Worm (Caenorhabditis elegans) whole organism, L4 larva: ENCODE results near the gene Y37D8A.6.
A peak's percentile ranks its signal among the peaks of the same experiment; 100 is the strongest.

Source experiments
- F10B5.3 ChIP-seq: sonication (generic microtip); optimal IDR thresholded peaks from 2 replicates; lab custom pipeline; 2016; ENCODE audit warnings: mild to moderate bottlenecking, missing genetic modification characterization, missing compliant biosample characterization
- F44E2.7 ChIP-seq: fragments of 200-800 bp; sonication (Bioruptor generic); IDR thresholded peaks from 2 replicates; pipeline ENCODE4 v2.1.2; 2022; ENCODE audit warnings: missing genetic modification characterization, missing compliant biosample characterization
- F49E8.2 ChIP-seq: sonication (generic microtip); optimal IDR thresholded peaks from 2 replicates; lab custom pipeline; 2016; ENCODE audit warnings: missing compliant biosample characterization, mild to moderate bottlenecking, missing genetic modification characterization, borderline replicate concordance
- T26A8.4 ChIP-seq: fragments of 200-800 bp; sonication (Bioruptor generic); IDR thresholded peaks from 2 replicates; pipeline ENCODE4 v1.3.6; 2022; ENCODE audit warnings: missing genetic modification characterization, missing compliant biosample characterization
- Y48G9A.11 ChIP-seq: fragments of 200-800 bp; sonication (Bioruptor generic); IDR thresholded peaks from 2 replicates; pipeline ENCODE4 v1.3.6; 2022; ENCODE audit warnings: missing genetic modification reagents, missing genetic modification characterization, missing compliant biosample characterization
- Y75B8A.6 ChIP-seq: fragments of 200-800 bp; sonication (Bioruptor generic); IDR thresholded peaks from 2 replicates; pipeline ENCODE4 v1.3.6; 2022; ENCODE audit warnings: missing genetic modification reagents, missing genetic modification characterization, missing compliant biosample characterization
- aha-1 ChIP-seq: fragments of 150-350 bp; peaks from one replicate; lab custom pipeline; 2014; ENCODE audit warnings: missing biosample characterization, missing genetic modification characterization
- arid-1 ChIP-seq: fragments of 200-800 bp; sonication (Bioruptor generic); conservative IDR thresholded peaks from 2 replicates; pipeline ENCODE4 v1.3.6; 2022; ENCODE audit warnings: missing genetic modification reagents, missing genetic modification characterization, missing compliant biosample characterization
- ceh-20 ChIP-seq: fragments of 200-800 bp; sonication (Bioruptor generic); IDR thresholded peaks from 2 replicates; pipeline ENCODE4 v1.3.6; 2022; ENCODE audit warnings: missing genetic modification reagents, missing genetic modification characterization, missing compliant biosample characterization
- ceh-32 ChIP-seq: sonication (generic microtip); optimal IDR thresholded peaks from 2 replicates; lab custom pipeline; 2016; ENCODE audit warnings: mild to moderate bottlenecking, missing genetic modification characterization, missing compliant biosample characterization; ENCODE audit not compliant: poor library complexity
- ceh-44 ChIP-seq: fragments of 200-800 bp; sonication (Bioruptor generic); IDR thresholded peaks from 2 replicates; pipeline ENCODE4 v1.3.6; 2022; ENCODE audit warnings: missing genetic modification reagents, missing genetic modification characterization, missing compliant biosample characterization
- ceh-82 ChIP-seq: sonication (generic microtip); optimal IDR thresholded peaks from 2 replicates; lab custom pipeline; 2017; ENCODE audit warnings: missing biosample characterization, missing genetic modification characterization
- ces-1 ChIP-seq: fragments of 150-350 bp; sonication (generic microtip); optimal IDR thresholded peaks from 4 replicates; lab custom pipeline; 2014; ENCODE audit warnings: missing biosample characterization, missing genetic modification reagents, missing genetic modification characterization
- cey-2 ChIP-seq: sonication (generic microtip); optimal IDR thresholded peaks from 3 replicates; lab custom pipeline; 2017; ENCODE audit warnings: missing genetic modification characterization, mild to moderate bottlenecking, missing compliant biosample characterization, antibody characterized with exemption, borderline replicate concordance; ENCODE audit not compliant: insufficient read depth
- daf-12 ChIP-seq: fragments of 150-350 bp; optimal IDR thresholded peaks from 2 replicates; lab custom pipeline; 2014; ENCODE audit warnings: missing biosample characterization, missing genetic modification reagents, missing genetic modification characterization
- daf-19 ChIP-seq: fragments of 200-800 bp; sonication (Bioruptor generic); conservative IDR thresholded peaks from 2 replicates; pipeline ENCODE4 v1.3.6; 2022; ENCODE audit warnings: missing genetic modification characterization, missing compliant biosample characterization
- dmd-9 ChIP-seq: fragments of 200-800 bp; sonication (Bioruptor generic); IDR thresholded peaks from 2 replicates; pipeline ENCODE4 v1.3.6; 2022; ENCODE audit warnings: missing genetic modification reagents, missing genetic modification characterization, missing compliant biosample characterization
- dpl-1 ChIP-seq: fragments of 150-350 bp; optimal IDR thresholded peaks from 2 replicates; lab custom pipeline; 2014; ENCODE audit warnings: missing biosample characterization, missing genetic modification reagents, missing genetic modification characterization
- duxl-1 ChIP-seq: sonication (generic microtip); optimal IDR thresholded peaks from 2 replicates; lab custom pipeline; 2016; ENCODE audit warnings: mild to moderate bottlenecking, missing genetic modification characterization, moderate library complexity, missing compliant biosample characterization; ENCODE audit not compliant: poor library complexity
- dve-1 ChIP-seq: sonication (generic microtip); optimal IDR thresholded peaks from 2 replicates; lab custom pipeline; 2017; ENCODE audit warnings: antibody characterized with exemption, mild to moderate bottlenecking, missing genetic modification characterization, missing compliant biosample characterization; ENCODE audit not compliant: insufficient read depth
- egl-43 ChIP-seq: fragments of 200-800 bp; sonication (Bioruptor generic); IDR thresholded peaks from 2 replicates; pipeline ENCODE4 v1.3.6; 2022; ENCODE audit warnings: missing genetic modification reagents, missing genetic modification characterization, missing compliant biosample characterization
- fos-1 ChIP-seq: fragments of 150-350 bp; optimal IDR thresholded peaks from 2 replicates; lab custom pipeline; 2014; ENCODE audit warnings: missing biosample characterization, missing genetic modification characterization
- lin-13 ChIP-seq: fragments of 150-350 bp; optimal IDR thresholded peaks from 2 replicates; lab custom pipeline; 2014; ENCODE audit warnings: missing biosample characterization, missing genetic modification reagents, missing genetic modification characterization
- lin-29 ChIP-seq: fragments of 200-800 bp; sonication (Bioruptor generic); IDR thresholded peaks from 2 replicates; pipeline ENCODE4 v1.3.6; 2022; ENCODE audit warnings: missing genetic modification reagents, missing genetic modification characterization, missing compliant biosample characterization
- lin-38 ChIP-seq: fragments of 200-800 bp; sonication (Bioruptor generic); IDR thresholded peaks from 2 replicates; pipeline ENCODE4 v1.3.6; 2022; ENCODE audit warnings: missing genetic modification reagents, missing genetic modification characterization, missing compliant biosample characterization
- lir-3 ChIP-seq: sonication (generic microtip); optimal IDR thresholded peaks from 2 replicates; lab custom pipeline; 2016; ENCODE audit warnings: mild to moderate bottlenecking, missing genetic modification characterization, missing compliant biosample characterization
- madf-9 ChIP-seq: fragments of 200-800 bp; sonication (Bioruptor generic); conservative IDR thresholded peaks from 2 replicates; pipeline ENCODE4 v1.3.6; 2022; ENCODE audit warnings: missing genetic modification reagents, missing genetic modification characterization, missing compliant biosample characterization
- mdl-1 ChIP-seq, 2 experiments: fragments of 150-350 bp in 1 of 2; sonication (generic microtip) in 1 of 2; optimal IDR thresholded peaks; 2 replicates each; lab custom pipeline; 2014 to 2017; ENCODE audit warnings: missing biosample characterization in 2 of 2, missing genetic modification characterization in 2 of 2
- mes-2 ChIP-seq: sonication (generic microtip); optimal IDR thresholded peaks from 2 replicates; lab custom pipeline; 2016; ENCODE audit warnings: missing genotype, mild to moderate bottlenecking, missing genetic modification characterization, missing compliant biosample characterization; ENCODE audit not compliant: poor library complexity, severe bottlenecking
- mxl-3 ChIP-seq: fragments of 200-800 bp; sonication (Bioruptor generic); optimal IDR thresholded peaks from 2 replicates; lab custom pipeline; 2018; ENCODE audit warnings: mild to moderate bottlenecking, missing genetic modification characterization, missing compliant biosample characterization
- nhr-10 ChIP-seq: fragments of 150-350 bp; optimal IDR thresholded peaks from 2 replicates; lab custom pipeline; 2014; ENCODE audit warnings: missing biosample characterization, missing genetic modification characterization
- nhr-102 ChIP-seq: sonication (generic microtip); optimal IDR thresholded peaks from 2 replicates; lab custom pipeline; 2016; ENCODE audit warnings: mild to moderate bottlenecking, missing genetic modification characterization, moderate library complexity, missing compliant biosample characterization
- nhr-237 ChIP-seq: sonication (generic microtip); optimal IDR thresholded peaks from 2 replicates; lab custom pipeline; 2017; ENCODE audit warnings: missing biosample characterization, missing genetic modification characterization
- nhr-25 ChIP-seq: sonication (generic microtip); optimal IDR thresholded peaks from 2 replicates; lab custom pipeline; 2017; ENCODE audit warnings: missing genetic modification characterization, mild to moderate bottlenecking, missing compliant biosample characterization, antibody characterized with exemption, moderate library complexity, borderline replicate concordance; ENCODE audit not compliant: insufficient read depth
- nhr-41 ChIP-seq: fragments of 200-800 bp; sonication (Bioruptor generic); IDR thresholded peaks from 2 replicates; pipeline ENCODE4 v1.3.6; 2022; ENCODE audit warnings: missing genetic modification reagents, missing genetic modification characterization, missing compliant biosample characterization
- nhr-42 ChIP-seq: fragments of 200-800 bp; sonication (Bioruptor generic); IDR thresholded peaks from 2 replicates; pipeline ENCODE4 v1.3.6; 2022; ENCODE audit warnings: missing genetic modification characterization, missing compliant biosample characterization
- nhr-6 ChIP-seq: fragments of 150-350 bp; optimal IDR thresholded peaks from 2 replicates; lab custom pipeline; 2014; ENCODE audit warnings: missing biosample characterization, missing genetic modification characterization
- pha-4 ChIP-seq, 2 experiments: fragments of 150-350 bp in 1 of 2; fragments of 200-800 bp in 1 of 2; sonication (Bioruptor generic) in 1 of 2; IDR thresholded peaks in 1 of 2; optimal IDR thresholded peaks in 1 of 2; 2 replicates each; pipeline versions ENCODE4 v1.3.6 to Lab custom; 2014 to 2022; ENCODE audit warnings: missing genetic modification characterization in 2 of 2, missing genetic modification reagents in 2 of 2, missing biosample characterization in 1 of 2, missing compliant biosample characterization in 1 of 2
- rbr-2 ChIP-seq: sonication (generic microtip); optimal IDR thresholded peaks from 2 replicates; lab custom pipeline; 2016; ENCODE audit warnings: missing genotype, missing genetic modification characterization, missing compliant biosample characterization
- skn-1 ChIP-seq: fragments of 150-350 bp; optimal IDR thresholded peaks from 2 replicates; lab custom pipeline; 2014; ENCODE audit warnings: missing biosample characterization, missing genetic modification characterization
- snpc-1.2 ChIP-seq: fragments of 200-800 bp; sonication (Bioruptor generic); IDR thresholded peaks from 2 replicates; pipeline ENCODE4 v1.3.6; 2022; ENCODE audit warnings: missing genetic modification reagents, missing genetic modification characterization, missing compliant biosample characterization
- spr-1 ChIP-seq: sonication (generic microtip); optimal IDR thresholded peaks from 2 replicates; lab custom pipeline; 2016; ENCODE audit warnings: mild to moderate bottlenecking, missing genetic modification characterization, missing compliant biosample characterization
- tag-97 ChIP-seq: fragments of 200-800 bp; sonication (Bioruptor generic); IDR thresholded peaks from 2 replicates; pipeline ENCODE4 v1.3.6; 2022; ENCODE audit warnings: missing genetic modification characterization, missing compliant biosample characterization
- tra-1 ChIP-seq: fragments of 200-800 bp; sonication (Bioruptor generic); IDR thresholded peaks from 2 replicates; pipeline ENCODE4 v1.3.6; 2022; ENCODE audit warnings: missing genetic modification reagents, missing genetic modification characterization, missing compliant biosample characterization
- unc-130 ChIP-seq: sonication (generic microtip); optimal IDR thresholded peaks from 2 replicates; lab custom pipeline; 2016; ENCODE audit warnings: missing genetic modification reagents, missing genetic modification characterization, missing compliant biosample characterization
- unc-62 ChIP-seq, 3 experiments: fragments of 150-350 bp in 1 of 3; sonication (generic microtip); optimal IDR thresholded peaks in 2 of 3; peaks in 1 of 3; 1 replicate in 1 of 3; 2 replicates in 2 of 3; lab custom pipeline; 2014 to 2017; ENCODE audit warnings: missing biosample characterization in 3 of 3, missing genetic modification characterization in 3 of 3, missing genetic modification reagents in 3 of 3, missing genotype in 1 of 3
- vab-7 ChIP-seq: fragments of 200-800 bp; sonication (Bioruptor generic); IDR thresholded peaks from 2 replicates; pipeline ENCODE4 v1.3.6; 2022; ENCODE audit warnings: missing genetic modification reagents, missing genetic modification characterization, missing compliant biosample characterization
- zip-2 ChIP-seq: fragments of 150-350 bp; optimal IDR thresholded peaks from 2 replicates; lab custom pipeline; 2014; ENCODE audit warnings: missing biosample characterization, missing genetic modification characterization
- ztf-11 ChIP-seq: fragments of 150-350 bp; optimal IDR thresholded peaks from 2 replicates; lab custom pipeline; 2014; ENCODE audit warnings: missing biosample characterization, missing genetic modification characterization

The Y37D8A.6 gene

ce11 chrIII:12841328-12841727, 28.8 kb downstream of the Y37D8A.6 start:
- TF ChIP-seq ceh-82 (tag; lab: Kevin White, UChicago) (no peak), ceh-44 (GFP tag; lab: Robert Waterston, UW) (no peak), pha-4 (GFP tag; IDR thresholded peaks at IDR 0.05; lab: Robert Waterston, UW) (peak; percentile 30; the same call in 1 of the 2 replicates), pha-4 (tag; optimal IDR thresholded peaks at IDR 0.05; lab: Kevin White, UChicago) (no peak), fos-1 (tag; lab: Kevin White, UChicago) (no peak), dmd-9 (GFP tag; lab: Robert Waterston, UW) (no peak), tag-97 (GFP tag; lab: Robert Waterston, UW) (no peak), Y75B8A.6 (GFP tag; lab: Robert Waterston, UW) (no peak), F49E8.2 (tag; lab: Kevin White, UChicago) (no peak), unc-130 (no peak), daf-19 (no peak), vab-7 (GFP tag; lab: Robert Waterston, UW) (no peak), nhr-41 (GFP tag; lab: Robert Waterston, UW) (no peak), arid-1 (GFP tag; lab: Robert Waterston, UW) (no peak), mxl-3 (GFP tag; lab: Kevin White, UChicago) (peak; percentile 36), mdl-1 (tag; optimal IDR thresholded peaks at IDR 0.05; lab: Kevin White, UChicago) (peak; percentile 11 to 94), lir-3 (tag; lab: Kevin White, UChicago) (no peak), lin-13 (no peak), snpc-1.2 (GFP tag; lab: Robert Waterston, UW) (no peak), rbr-2 (tag; lab: Kevin White, UChicago) (peak; percentile 49), lin-38 (GFP tag; lab: Robert Waterston, UW) (no peak), nhr-25 (peak; percentile 78), aha-1 (tag; lab: Kevin White, UChicago) (no peak), ceh-20 (no peak), nhr-42 (GFP tag; lab: Robert Waterston, UW) (no peak), duxl-1 (tag; lab: Kevin White, UChicago) (no peak), F10B5.3 (tag; lab: Kevin White, UChicago) (no peak), nhr-10 (tag; lab: Kevin White, UChicago) (no peak), F44E2.7 (no peak), ceh-32 (no peak), T26A8.4 (GFP tag; lab: Robert Waterston, UW) (no peak), egl-43 (GFP tag; lab: Robert Waterston, UW) (no peak), cey-2 (tag; lab: Kevin White, UChicago) (no peak), nhr-237 (tag; lab: Kevin White, UChicago) (no peak), spr-1 (tag; lab: Kevin White, UChicago) (no peak), skn-1 (no peak), Y48G9A.11 (GFP tag; lab: Robert Waterston, UW) (no peak), dve-1 (tag; lab: Kevin White, UChicago) (peak; percentile 71), dpl-1 (GFP tag; lab: Kevin White, UChicago) (peak; percentile 24), nhr-6 (no peak), tra-1 (GFP tag; lab: Robert Waterston, UW) (0 out of 2 replicates have a peak, but pooled peaks have one; percentile 9), daf-12 (peak; percentile 48), madf-9 (GFP tag; lab: Robert Waterston, UW) (no peak), ztf-11 (tag; lab: Kevin White, UChicago) (no peak), mes-2 (tag; lab: Kevin White, UChicago) (peak; percentile 59), ces-1 (peak; percentile 72), lin-29 (GFP tag; lab: Robert Waterston, UW) (no peak), nhr-102 (tag; lab: Kevin White, UChicago) (peak; percentile 30), unc-62 (GFP tag; optimal IDR thresholded peaks at IDR 0.05 in 1 of 2; lab: Kevin White, UChicago) (peak in 1 of 2 experiments; percentile 58), unc-62 (tag; optimal IDR thresholded peaks at IDR 0.05; lab: Kevin White, UChicago) (no peak), zip-2 (tag; lab: Kevin White, UChicago) (no peak)
